Fruit fly (Drosophila melanogaster) whole organism, embryonic: ENCODE data around the gene Ubi-p63E.

Experiments used
- Atf6 ChIP-seq: fragments of 200-800 bp; sonication (Bioruptor generic); IDR thresholded peaks from 2 replicates; pipeline ENCODE4 v1.3.6; 2022; ENCODE audit warnings: missing biosample characterization, missing genetic modification characterization
- B-H1 ChIP-seq: fragments of 200-800 bp; sonication (Bioruptor generic); IDR thresholded peaks from 3 replicates; pipeline ENCODE4 v1.3.6; 2022; ENCODE audit warnings: missing biosample characterization, missing genetic modification characterization
- BEAF-32 ChIP-seq: fragments of 200-800 bp; sonication (Bioruptor generic); optimal IDR thresholded peaks from 3 replicates; lab custom pipeline; 2017; ENCODE audit warnings: missing biosample characterization, missing genetic modification characterization, mild to moderate bottlenecking, moderate library complexity, missing genetic modification reagents
- Bteb2 ChIP-seq: fragments of 200-800 bp; sonication (Bioruptor generic); optimal IDR thresholded peaks from 2 replicates; lab custom pipeline; 2016; ENCODE audit warnings: missing biosample characterization, missing genetic modification characterization
- CG10321 ChIP-seq: fragments of 200-800 bp; sonication (Bioruptor generic); IDR thresholded peaks from 2 replicates; pipeline ENCODE4 v1.3.6; 2022; ENCODE audit warnings: missing biosample characterization, missing genetic modification characterization
- CG10565 ChIP-seq: fragments of 200-800 bp; sonication (Bioruptor generic); optimal IDR thresholded peaks from 3 replicates; lab custom pipeline; 2016; ENCODE audit warnings: missing biosample characterization, mild to moderate bottlenecking, missing genetic modification characterization
- CG12391 ChIP-seq: fragments of 200-800 bp; sonication (Bioruptor generic); optimal IDR thresholded peaks from 3 replicates; lab custom pipeline; 2018; ENCODE audit warnings: missing biosample characterization, mild to moderate bottlenecking, missing genetic modification characterization, moderate library complexity
- CG13424 ChIP-seq: fragments of 200-800 bp; sonication (Bioruptor generic); optimal IDR thresholded peaks from 2 replicates; lab custom pipeline; 2019; ENCODE audit warnings: missing biosample characterization, mild to moderate bottlenecking, missing genetic modification characterization, moderate library complexity
- CG16779 ChIP-seq: fragments of 200-800 bp; sonication (Bioruptor generic); IDR thresholded peaks from 2 replicates; pipeline ENCODE4 v1.3.6; 2022; ENCODE audit warnings: missing biosample characterization, missing genetic modification characterization
- CG16813 ChIP-seq: fragments of 200-800 bp; sonication (Bioruptor generic); IDR thresholded peaks from 3 replicates; pipeline ENCODE4 v1.3.6; 2022; ENCODE audit warnings: missing biosample characterization, missing genetic modification characterization; ENCODE audit not compliant: partially characterized antibody
- CG17186 ChIP-seq: fragments of 200-800 bp; sonication (Bioruptor generic); optimal IDR thresholded peaks from 3 replicates; lab custom pipeline; 2017; ENCODE audit warnings: missing biosample characterization, missing genetic modification reagents, missing genetic modification characterization
- CG18599 ChIP-seq: fragments of 200-800 bp; sonication (Bioruptor generic); optimal IDR thresholded peaks from 3 replicates; lab custom pipeline; 2017; ENCODE audit warnings: missing biosample characterization, missing genetic modification characterization, mild to moderate bottlenecking, moderate library complexity, missing genetic modification reagents
- CG2116 ChIP-seq: fragments of 200-800 bp; sonication (Bioruptor generic); optimal IDR thresholded peaks from 3 replicates; lab custom pipeline; 2018; ENCODE audit warnings: missing biosample characterization, mild to moderate bottlenecking, missing genetic modification characterization
- CG2129 ChIP-seq: fragments of 200-800 bp; sonication (Bioruptor generic); IDR thresholded peaks from 2 replicates; pipeline ENCODE4 v1.3.6; 2022; ENCODE audit warnings: missing biosample characterization, missing genetic modification characterization; ENCODE audit not compliant: partially characterized antibody
- CG2889 ChIP-seq: fragments of 200-800 bp; sonication (Bioruptor generic); IDR thresholded peaks from 3 replicates; pipeline ENCODE4 v1.3.6; 2022; ENCODE audit warnings: missing biosample characterization, missing genetic modification characterization
- CG32532 ChIP-seq: fragments of 200-800 bp; sonication (Bioruptor generic); IDR thresholded peaks from 2 replicates; pipeline ENCODE4 v1.3.6; 2022; ENCODE audit warnings: missing biosample characterization, missing genetic modification characterization
- CG4404 ChIP-seq: fragments of 200-800 bp; sonication (Bioruptor generic); IDR thresholded peaks from 2 replicates; pipeline ENCODE4 v1.3.6; 2022; ENCODE audit warnings: missing biosample characterization, missing genetic modification characterization
- CG4617 ChIP-seq: fragments of 200-800 bp; sonication (Bioruptor generic); optimal IDR thresholded peaks from 3 replicates; lab custom pipeline; 2016; ENCODE audit warnings: missing biosample characterization, missing genetic modification characterization, borderline replicate concordance
- CG4820 ChIP-seq: fragments of 200-800 bp; sonication (Bioruptor generic); optimal IDR thresholded peaks from 3 replicates; lab custom pipeline; 2016; ENCODE audit warnings: missing biosample characterization, missing genetic modification characterization
- CG5245 ChIP-seq: fragments of 200-800 bp; sonication (Bioruptor generic); optimal IDR thresholded peaks from 3 replicates; lab custom pipeline; 2016; ENCODE audit warnings: missing biosample characterization, missing genetic modification characterization
- CG6689 ChIP-seq: fragments of 200-800 bp; sonication (Bioruptor generic); IDR thresholded peaks from 2 replicates; pipeline ENCODE4 v1.3.6; 2022; ENCODE audit warnings: missing biosample characterization, missing genetic modification characterization
- CG7928 ChIP-seq: fragments of 200-800 bp; sonication (Bioruptor generic); optimal IDR thresholded peaks from 2 replicates; lab custom pipeline; 2017; ENCODE audit warnings: missing biosample characterization, mild to moderate bottlenecking, missing genetic modification characterization
- CG9727 ChIP-seq: fragments of 200-800 bp; sonication (Bioruptor generic); optimal IDR thresholded peaks from 3 replicates; lab custom pipeline; 2017; ENCODE audit warnings: missing biosample characterization, mild to moderate bottlenecking, missing genetic modification characterization
- CG9797 ChIP-seq: fragments of 200-800 bp; sonication (Bioruptor generic); optimal IDR thresholded peaks from 3 replicates; lab custom pipeline; 2018; ENCODE audit warnings: missing biosample characterization, mild to moderate bottlenecking, missing genetic modification characterization
- CkIIα-i1 ChIP-seq: fragments of 200-800 bp; sonication (Bioruptor generic); IDR thresholded peaks from 2 replicates; pipeline ENCODE4 v1.3.6; 2022; ENCODE audit warnings: missing biosample characterization, missing genetic modification characterization
- Dip3 ChIP-seq: fragments of 200-800 bp; sonication (Bioruptor generic); optimal IDR thresholded peaks from 3 replicates; lab custom pipeline; 2016; ENCODE audit warnings: missing biosample characterization, missing genetic modification characterization
- Fer1 ChIP-seq: fragments of 200-800 bp; sonication (Bioruptor generic); optimal IDR thresholded peaks from 2 replicates; lab custom pipeline; 2017; ENCODE audit warnings: missing biosample characterization, mild to moderate bottlenecking, missing genetic modification characterization
- Fer3 ChIP-seq: fragments of 200-800 bp; sonication (Bioruptor generic); optimal IDR thresholded peaks from 2 replicates; lab custom pipeline; 2018; ENCODE audit warnings: missing biosample characterization, mild to moderate bottlenecking, missing genetic modification characterization, moderate library complexity
- HmgZ ChIP-seq: fragments of 200-800 bp; sonication (Bioruptor generic); optimal IDR thresholded peaks from 2 replicates; lab custom pipeline; 2018; ENCODE audit warnings: missing biosample characterization, mild to moderate bottlenecking, missing genetic modification characterization
- Jarid2 ChIP-seq: fragments of 200-800 bp; sonication (Bioruptor generic); optimal IDR thresholded peaks from 3 replicates; lab custom pipeline; 2017; ENCODE audit warnings: mild to moderate bottlenecking, missing biosample characterization, missing genetic modification reagents, missing genetic modification characterization
- MBD-R2 ChIP-seq: fragments of 200-800 bp; sonication (Bioruptor generic); IDR thresholded peaks from 2 replicates; pipeline ENCODE4 v1.3.6; 2022; ENCODE audit warnings: missing biosample characterization, missing genetic modification characterization
- Mrtf ChIP-seq: fragments of 200-800 bp; sonication (Bioruptor generic); IDR thresholded peaks from 3 replicates; pipeline ENCODE4 v1.3.6; 2022; ENCODE audit warnings: missing biosample characterization, missing genetic modification characterization
- Oli ChIP-seq: fragments of 200-800 bp; sonication (Bioruptor generic); optimal IDR thresholded peaks from 2 replicates; lab custom pipeline; 2018; ENCODE audit warnings: missing biosample characterization, mild to moderate bottlenecking, missing genetic modification characterization, moderate library complexity
- Six4 ChIP-seq: fragments of 200-800 bp; sonication (Bioruptor generic); optimal IDR thresholded peaks from 2 replicates; lab custom pipeline; 2016; ENCODE audit warnings: missing biosample characterization, missing genetic modification characterization
- Xrp1 ChIP-seq: fragments of 200-800 bp; sonication (Bioruptor generic); IDR thresholded peaks from 2 replicates; pipeline ENCODE4 v1.3.6; 2022; ENCODE audit warnings: missing biosample characterization, missing genetic modification characterization
- ab ChIP-seq: fragments of 200-800 bp; sonication (Bioruptor generic); optimal IDR thresholded peaks from 2 replicates; lab custom pipeline; 2016; ENCODE audit warnings: missing biosample characterization, missing genetic modification characterization
- caup ChIP-seq: fragments of 200-800 bp; sonication (Bioruptor generic); optimal IDR thresholded peaks from 3 replicates; lab custom pipeline; 2017; ENCODE audit warnings: missing biosample characterization, mild to moderate bottlenecking, missing genetic modification characterization, moderate library complexity; ENCODE audit not compliant: severe bottlenecking
- chif ChIP-seq, 2 experiments: fragments of 200-800 bp; sonication (Bioruptor generic); optimal IDR thresholded peaks; 3 replicates each; lab custom pipeline; 2016; ENCODE audit warnings: missing biosample characterization in 2 of 2, missing genetic modification characterization in 2 of 2
- crp ChIP-seq, 2 experiments: fragments of 200-800 bp; sonication (Bioruptor generic); optimal IDR thresholded peaks; 2 replicates in 1 of 2; 3 replicates in 1 of 2; lab custom pipeline; 2017; ENCODE audit warnings: missing biosample characterization in 2 of 2, missing genetic modification characterization in 2 of 2, mild to moderate bottlenecking in 1 of 2, moderate library complexity in 1 of 2
- da ChIP-seq: fragments of 200-800 bp; sonication (Bioruptor generic); optimal IDR thresholded peaks from 2 replicates; lab custom pipeline; 2016; ENCODE audit warnings: missing biosample characterization, missing genetic modification characterization
- dm ChIP-seq: fragments of 200-800 bp; sonication (Bioruptor generic); optimal IDR thresholded peaks from 3 replicates; lab custom pipeline; 2016; ENCODE audit warnings: missing biosample characterization, missing genetic modification characterization
- exex ChIP-seq: fragments of 200-800 bp; sonication (Bioruptor generic); optimal IDR thresholded peaks from 4 replicates; lab custom pipeline; 2018; ENCODE audit warnings: missing biosample characterization, mild to moderate bottlenecking, missing genetic modification characterization, moderate library complexity
- fd64A ChIP-seq: fragments of 200-800 bp; sonication (Bioruptor generic); optimal IDR thresholded peaks from 3 replicates; lab custom pipeline; 2018; ENCODE audit warnings: missing biosample characterization, mild to moderate bottlenecking, missing genetic modification characterization
- lilli ChIP-seq: fragments of 200-800 bp; sonication (Bioruptor generic); optimal IDR thresholded peaks from 3 replicates; lab custom pipeline; 2016; ENCODE audit warnings: missing biosample characterization, missing genetic modification characterization
- mam ChIP-seq: fragments of 200-800 bp; sonication (Bioruptor generic); optimal IDR thresholded peaks from 3 replicates; lab custom pipeline; 2016; ENCODE audit warnings: missing biosample characterization, missing genetic modification characterization
- otp ChIP-seq: fragments of 200-800 bp; sonication (Bioruptor generic); IDR thresholded peaks from 3 replicates; pipeline ENCODE4, ENCODE4 v1.3.6; 2022; ENCODE audit warnings: missing biosample characterization, missing genetic modification characterization
- phol ChIP-seq: fragments of 200-800 bp; sonication (Bioruptor generic); optimal IDR thresholded peaks from 3 replicates; lab custom pipeline; 2018; ENCODE audit warnings: missing biosample characterization, mild to moderate bottlenecking, missing genetic modification characterization, moderate library complexity
- prd ChIP-seq, 3 experiments: fragments of >200 bp in 2 of 3; fragments of 200-800 bp in 1 of 3; sonication (Bioruptor generic) in 1 of 3; optimal IDR thresholded peaks in 2 of 3; IDR thresholded peaks in 1 of 3; 2 replicates in 2 of 3; 3 replicates in 1 of 3; pipeline versions ENCODE4 v1.3.6 to Lab custom; 2017 to 2022; ENCODE audit warnings: missing biosample characterization in 1 of 3, missing genetic modification characterization in 1 of 3
- schlank ChIP-seq: fragments of 200-800 bp; sonication (Bioruptor generic); optimal IDR thresholded peaks from 2 replicates; lab custom pipeline; 2018; ENCODE audit warnings: missing biosample characterization, mild to moderate bottlenecking, missing genetic modification characterization
- sens ChIP-seq: fragments of 200-800 bp; sonication (Bioruptor generic); peaks from one replicate; lab custom pipeline; 2016; ENCODE audit warnings: missing biosample characterization, missing genetic modification characterization
- slbo ChIP-seq: fragments of 200-800 bp; sonication (Bioruptor generic); IDR thresholded peaks from 2 replicates; pipeline ENCODE4 v1.3.6; 2022; ENCODE audit warnings: missing biosample characterization, missing genetic modification characterization

The Ubi-p63E gene

DNA sequence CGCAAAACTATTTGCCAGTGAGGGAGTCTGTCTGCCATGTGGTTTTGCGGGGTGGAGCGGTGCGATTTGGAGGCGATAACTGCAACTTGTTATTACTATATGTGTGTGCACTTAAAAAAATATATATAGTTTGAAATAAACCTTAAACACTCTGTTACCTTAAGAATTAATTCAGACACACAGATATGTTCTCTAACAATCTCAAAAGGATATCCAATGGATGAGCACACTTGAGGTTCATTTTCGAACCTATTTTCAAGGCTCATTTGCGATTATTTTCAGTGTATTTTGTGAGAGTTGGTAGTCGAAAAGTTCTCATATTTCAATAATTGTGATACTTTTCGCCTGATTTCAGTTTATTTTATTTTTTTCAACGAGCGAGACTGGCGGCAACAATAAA is 20.9 kb downstream of the Ubi-p63E start:
- TF ChIP-seq CG7928 (GFP tag; lab: Kevin White, UChicago) (no peak), sens (GFP tag; lab: Kevin White, UChicago) (peak; percentile 75), chif (GFP tag; optimal IDR thresholded peaks at IDR 0.05; lab: Kevin White, UChicago) (peak in 1 of 2 experiments; percentile 21), Mrtf (no peak), CG9797 (GFP tag; lab: Kevin White, UChicago) (no peak), CG2129 (GFP tag; lab: Robert Waterston, UW) (no peak), Fer1 (no peak), ab (no peak), CG4404 (no peak), CG13424 (no peak), prd (optimal IDR thresholded peaks at IDR 0.05; lab: Kevin White, UChicago) (no peak), prd (GFP tag; IDR thresholded peaks at IDR 0.05; lab: Robert Waterston, UW) (peak; percentile 38; the same call in 1 of the 3 replicates), Fer3 (tag; lab: Kevin White, UChicago) (no peak), CG16779 (GFP tag; lab: Robert Waterston, UW) (no peak), Jarid2 (no peak), CG4820 (no peak), Oli (tag; lab: Kevin White, UChicago) (peak; percentile 26), Xrp1 (GFP tag; lab: Robert Waterston, UW) (peak; percentile 49; the same call in 1 of the 2 replicates), fd64A (GFP tag; lab: Kevin White, UChicago) (no peak), lilli (no peak), da (GFP tag; lab: Kevin White, UChicago) (no peak), CG2116 (no peak), CG5245 (GFP tag; lab: Kevin White, UChicago) (peak; percentile 18), CG16813 (GFP tag; lab: Robert Waterston, UW) (no peak), CG10565 (GFP tag; lab: Kevin White, UChicago) (no peak), B-H1 (GFP tag; lab: Robert Waterston, UW) (no peak), CkIIα-i1 (GFP tag; lab: Robert Waterston, UW) (no peak), exex (tag; lab: Kevin White, UChicago) (no peak), mam (GFP tag; lab: Kevin White, UChicago) (no peak), Dip3 (GFP tag; lab: Kevin White, UChicago) (no peak), BEAF-32 (no peak), CG6689 (GFP tag; lab: Robert Waterston, UW) (no peak), MBD-R2 (GFP tag; lab: Robert Waterston, UW) (no peak), CG18599 (GFP tag; lab: Kevin White, UChicago) (no peak), caup (no peak), crp (GFP tag; optimal IDR thresholded peaks at IDR 0.05; lab: Kevin White, UChicago) (no peak), phol (tag; lab: Kevin White, UChicago) (peak; percentile 40), CG10321 (GFP tag; lab: Robert Waterston, UW) (no peak), Atf6 (GFP tag; lab: Robert Waterston, UW) (no peak), CG2889 (GFP tag; lab: Robert Waterston, UW) (no peak), CG4617 (GFP tag; lab: Kevin White, UChicago) (no peak), otp (GFP tag; lab: Robert Waterston, UW) (no peak), slbo (no peak), Bteb2 (GFP tag; lab: Kevin White, UChicago) (no peak), CG9727 (GFP tag; lab: Kevin White, UChicago) (peak; percentile 35), schlank (tag; lab: Kevin White, UChicago) (no peak), CG32532 (GFP tag; lab: Robert Waterston, UW) (no peak), CG12391 (tag; lab: Kevin White, UChicago) (peak; percentile 32), CG17186 (GFP tag; lab: Kevin White, UChicago) (no peak), HmgZ (tag; lab: Kevin White, UChicago) (no peak), dm (GFP tag; lab: Kevin White, UChicago) (no peak), Six4 (GFP tag; lab: Kevin White, UChicago) (peak; percentile 8)
